Fruit fly (Drosophila melanogaster) ovary, adult (tissue): Measurements from ENCODE around the gene Ubc4.

Experiments
- CG17801 ChIP-seq: fragments of 200-800 bp; optimal IDR thresholded peaks from 2 replicates; lab custom pipeline; 2019; ENCODE audit warnings: missing biosample characterization, mild to moderate bottlenecking, missing genetic modification characterization, moderate library complexity; ENCODE audit not compliant: partially characterized antibody

The Ubc4 gene

dm6 chr3L:9713383-9713827 is 15.3 kb downstream of the Ubc4 start, which contains the start of gene SH3PX1:
TSS of gene SH3PX1 (minus strand) at chr3L:9713827.
- no peak for TF ChIP-seq CG17801 (GFP tag; lab: Kevin White, UChicago)

- peak; percentile 66 for TF ChIP-seq CG17801 (GFP tag; lab: Kevin White, UChicago)
These were observed 15.8 kb downstream of the Ubc4 start, which contains the start of gene vsg for dm6 chr3L:9713828-9714536. TSS of gene vsg (plus strand) at chr3L:9714324.

dm6 chr3L:9714537-9715144 is 16.5 kb downstream of the Ubc4 start:
- TF ChIP-seq CG17801 (GFP tag; lab: Kevin White, UChicago), result no peak

- no peak for TF ChIP-seq CG17801 (GFP tag; lab: Kevin White, UChicago)
These were observed 18.5 kb downstream of the Ubc4 start for dm6 chr3L:9716595-9716994.

dm6 chr3L:9717101-9717500 is 19.0 kb downstream of the Ubc4 start:
- TF ChIP-seq CG17801 (GFP tag; lab: Kevin White, UChicago), result no peak

dm6 chr3L:9717839-9718238 is 19.7 kb downstream of the Ubc4 start:
- TF ChIP-seq CG17801 (GFP tag; lab: Kevin White, UChicago), result no peak

dm6 chr3L:9718929-9719328 is 20.8 kb downstream of the Ubc4 start, which contains the start of the genes CG18178 and CG14174:
TSS of gene CG18178 (minus strand) at chr3L:9719144.
TSS of gene CG14174 (plus strand) at chr3L:9719328.
- peak; percentile 78 for TF ChIP-seq CG17801 (GFP tag; lab: Kevin White, UChicago)

- TF ChIP-seq CG17801 (GFP tag; lab: Kevin White, UChicago), result no peak
These were observed 22.0 kb downstream of the Ubc4 start for dm6 chr3L:9720102-9720501.

- peak; percentile 63 for TF ChIP-seq CG17801 (GFP tag; lab: Kevin White, UChicago)
These were observed 25.0 kb downstream of the Ubc4 start, which contains the start of the genes nbs and defl for dm6 chr3L:9723108-9723507. TSS of gene nbs (minus strand) at chr3L:9723194. TSS of gene defl (plus strand) at chr3L:9723423.

- peak; percentile 28 for TF ChIP-seq CG17801 (GFP tag; lab: Kevin White, UChicago)
These were observed 28.6 kb downstream of the Ubc4 start, which contains the start of gene Naa60 for dm6 chr3L:9726707-9727106. TSS of gene Naa60 (plus strand) at chr3L:9726895.

- TF ChIP-seq CG17801 (GFP tag; lab: Kevin White, UChicago), result no peak
These were observed 31.8 kb downstream of the Ubc4 start, which contains the start of gene ATPsynB for dm6 chr3L:9729795-9730421. TSS of gene ATPsynB (plus strand) at chr3L:9729999.

- no peak for TF ChIP-seq CG17801 (GFP tag; lab: Kevin White, UChicago)
These were observed 35.4 kb downstream of the Ubc4 start, which contains the start of gene CG6749 for dm6 chr3L:9733563-9733962. TSS of gene CG6749 (minus strand) at chr3L:9733807.

- TF ChIP-seq CG17801 (GFP tag; lab: Kevin White, UChicago), result no peak
These were observed 41.5 kb downstream of the Ubc4 start for dm6 chr3L:9739629-9740028.

- no peak for TF ChIP-seq CG17801 (GFP tag; lab: Kevin White, UChicago)
These were observed 44.2 kb downstream of the Ubc4 start for dm6 chr3L:9742342-9742741.

- TF ChIP-seq CG17801 (GFP tag; lab: Kevin White, UChicago), result peak; percentile 89
These were observed 46.0 kb downstream of the Ubc4 start for dm6 chr3L:9744060-9744549.
